Fruit fly (Drosophila melanogaster): ENCODE measurements around the gene out.

out gene

dm6 chrX:19325729-19326473 lies 4.0 kb upstream of the out start (continued):
- no peak for TF ChIP-seq CG15479 (GFP tag; optimal IDR thresholded peaks at IDR 0.05)
- no peak for TF ChIP-seq crc (GFP tag; optimal IDR thresholded peaks at IDR 0.05)
- no peak for TF ChIP-seq exex (tag; optimal IDR thresholded peaks at IDR 0.05)
- TF ChIP-seq CG1832 (GFP tag; optimal IDR thresholded peaks at IDR 0.05), result no peak
- no peak for TF ChIP-seq unc-4 (GFP tag; IDR thresholded peaks at IDR 0.05; ENCODE audit: partially characterized antibody)
- no peak for TF ChIP-seq CG31224 (GFP tag; IDR thresholded peaks at IDR 0.05)
- TF ChIP-seq sisA (GFP tag; IDR thresholded peaks at IDR 0.05), result no peak
- no peak for TF ChIP-seq Atf-2 (GFP tag; optimal IDR thresholded peaks at IDR 0.05)
- no peak for TF ChIP-seq peb (GFP tag; IDR thresholded peaks at IDR 0.05)
- no peak for TF ChIP-seq slp2 (GFP tag; optimal IDR thresholded peaks at IDR 0.05)
- TF ChIP-seq CG11093 (GFP tag; IDR thresholded peaks at IDR 0.05), result no peak
- TF ChIP-seq tgo (GFP tag; IDR thresholded peaks at IDR 0.05), result no peak
- TF ChIP-seq stwl (tag; optimal IDR thresholded peaks at IDR 0.05), result peak; percentile 28
- TF ChIP-seq wek (GFP tag; optimal IDR thresholded peaks at IDR 0.05), result no peak
- TF ChIP-seq CG43689 (GFP tag; IDR thresholded peaks at IDR 0.05), result no peak
- no peak for TF ChIP-seq CG12942 (GFP tag; optimal IDR thresholded peaks at IDR 0.05)
- no peak for TF ChIP-seq pfk (GFP tag; optimal IDR thresholded peaks at IDR 0.05)
- no peak for TF ChIP-seq CG1792 (GFP tag; optimal IDR thresholded peaks at IDR 0.05)
- TF ChIP-seq CG13287 (GFP tag; IDR thresholded peaks at IDR 0.05; ENCODE audit: partially characterized antibody), result no peak
- no peak for TF ChIP-seq dan (GFP tag; IDR thresholded peaks at IDR 0.05)
- no peak for TF ChIP-seq CG31365 (tag; optimal IDR thresholded peaks at IDR 0.05)
- no peak for TF ChIP-seq HmgD (GFP tag; optimal IDR thresholded peaks at IDR 0.05)
- no peak for TF ChIP-seq Dref (GFP tag; IDR thresholded peaks at IDR 0.05)
- no peak for TF ChIP-seq stc (GFP tag; IDR thresholded peaks at IDR 0.05)
- TF ChIP-seq Tbp (GFP tag; optimal IDR thresholded peaks at IDR 0.05), result no peak
- no peak for TF ChIP-seq Doc2 (GFP tag; IDR thresholded peaks at IDR 0.05)
- TF ChIP-seq br (optimal IDR thresholded peaks at IDR 0.05), result no peak
- no peak for TF ChIP-seq Hey (tag; optimal IDR thresholded peaks at IDR 0.05)
- TF ChIP-seq sim (GFP tag; IDR thresholded peaks at IDR 0.05), result no peak
- TF ChIP-seq al (GFP tag; IDR thresholded peaks at IDR 0.05), result no peak
- TF ChIP-seq zen (tag; optimal IDR thresholded peaks at IDR 0.05), result peak; percentile 71
- no peak for TF ChIP-seq Nf-YA (GFP tag; IDR thresholded peaks at IDR 0.05)
- no peak for TF ChIP-seq eve (GFP tag; optimal IDR thresholded peaks at IDR 0.05)
- no peak for TF ChIP-seq slou (GFP tag; optimal IDR thresholded peaks at IDR 0.05)
- TF ChIP-seq bsh (GFP tag; optimal IDR thresholded peaks at IDR 0.05), result peak in 1 of 2 experiments; percentile 1
- TF ChIP-seq CG17912 (GFP tag; optimal IDR thresholded peaks at IDR 0.05), result no peak
- TF ChIP-seq cas (GFP tag; IDR thresholded peaks at IDR 0.05), result no peak
- TF ChIP-seq CG13424 (tag; optimal IDR thresholded peaks at IDR 0.05), result no peak
- TF ChIP-seq CG10366 (GFP tag; IDR thresholded peaks at IDR 0.05), result no peak
- TF ChIP-seq ken (GFP tag; IDR thresholded peaks at IDR 0.05), result no peak
- TF ChIP-seq Oli (tag; optimal IDR thresholded peaks at IDR 0.05), result no peak
- peak; percentile 7 for TF ChIP-seq CG11504 (tag; optimal IDR thresholded peaks at IDR 0.05)
- no peak for TF ChIP-seq CG13296 (GFP tag; optimal IDR thresholded peaks at IDR 0.05)
- TF ChIP-seq CG6854 (GFP tag; optimal IDR thresholded peaks at IDR 0.05), result no peak
- no peak; the same call in 1 of the 2 replicates for TF ChIP-seq seq (GFP tag; IDR thresholded peaks at IDR 0.05)
- TF ChIP-seq CG3838 (GFP tag; optimal IDR thresholded peaks at IDR 0.05), result no peak
- TF ChIP-seq vfl (GFP tag; optimal IDR thresholded peaks at IDR 0.05), result no peak
- no peak for TF ChIP-seq Sox100B (GFP tag; optimal IDR thresholded peaks at IDR 0.05)
- no peak for TF ChIP-seq CG1603 (tag; optimal IDR thresholded peaks at IDR 0.05)
- peak; percentile 0 for TF ChIP-seq CG13894 (tag; optimal IDR thresholded peaks at IDR 0.05)
- no peak for TF ChIP-seq repo (GFP tag; optimal IDR thresholded peaks at IDR 0.05)

All from whole organism, embryonic.